Fruit fly (Drosophila melanogaster) whole organism, embryonic: ENCODE results near the gene COX7AL2.

ENCODE experiments used
- Abd-B ChIP-seq: fragments of 200-800 bp; sonication (Bioruptor generic); optimal IDR thresholded peaks from 2 replicates; lab custom pipeline; 2018; ENCODE audit warnings: missing biosample characterization, mild to moderate bottlenecking, missing genetic modification characterization, moderate library complexity
- Adf1 ChIP-seq: fragments of 200-800 bp; sonication (Bioruptor generic); IDR thresholded peaks from 2 replicates; pipeline ENCODE4 v1.3.6; 2022; ENCODE audit warnings: missing biosample characterization, missing genetic modification characterization
- CG10462 ChIP-seq: fragments of 200-800 bp; sonication (Bioruptor generic); optimal IDR thresholded peaks from 2 replicates; lab custom pipeline; 2016; ENCODE audit warnings: missing biosample characterization, missing genetic modification characterization
- CG10543 ChIP-seq: fragments of 200-800 bp; sonication (Bioruptor generic); optimal IDR thresholded peaks from 3 replicates; lab custom pipeline; 2017; ENCODE audit warnings: missing biosample characterization, mild to moderate bottlenecking, missing genetic modification characterization, moderate library complexity
- CG11093 ChIP-seq: fragments of 200-800 bp; sonication (Bioruptor generic); IDR thresholded peaks from 3 replicates; pipeline ENCODE4 v1.3.6; 2022; ENCODE audit warnings: missing biosample characterization, missing genetic modification characterization
- CG11695 ChIP-seq: fragments of 200-800 bp; sonication (Bioruptor generic); IDR thresholded peaks from 3 replicates; pipeline ENCODE4 v1.3.6; 2022; ENCODE audit warnings: missing biosample characterization, missing genetic modification characterization
- CG12104 ChIP-seq: fragments of 200-800 bp; sonication (Bioruptor generic); optimal IDR thresholded peaks from 3 replicates; lab custom pipeline; 2016; ENCODE audit warnings: missing biosample characterization, missing genetic modification characterization
- CG12769 ChIP-seq: fragments of 200-800 bp; sonication (Bioruptor generic); optimal IDR thresholded peaks from 2 replicates; lab custom pipeline; 2019; ENCODE audit warnings: missing biosample characterization, mild to moderate bottlenecking, missing genetic modification characterization, moderate library complexity
- CG13894 ChIP-seq: fragments of 200-800 bp; sonication (Bioruptor generic); optimal IDR thresholded peaks from 3 replicates; lab custom pipeline; 2018; ENCODE audit warnings: missing biosample characterization, mild to moderate bottlenecking, missing genetic modification characterization, moderate library complexity
- CG15696 ChIP-seq: fragments of 200-800 bp; sonication (Bioruptor generic); optimal IDR thresholded peaks from 2 replicates; lab custom pipeline; 2019; ENCODE audit warnings: missing biosample characterization, mild to moderate bottlenecking, missing genetic modification characterization, moderate library complexity
- CG1647 ChIP-seq: fragments of 200-800 bp; sonication (Bioruptor generic); optimal IDR thresholded peaks from 3 replicates; lab custom pipeline; 2016; ENCODE audit warnings: missing biosample characterization, missing genetic modification characterization
- CG18599 ChIP-seq: fragments of 200-800 bp; sonication (Bioruptor generic); optimal IDR thresholded peaks from 3 replicates; lab custom pipeline; 2017; ENCODE audit warnings: missing biosample characterization, missing genetic modification characterization, mild to moderate bottlenecking, moderate library complexity, missing genetic modification reagents
- CG18619 ChIP-seq: fragments of 200-800 bp; sonication (Bioruptor generic); optimal IDR thresholded peaks from 3 replicates; lab custom pipeline; 2017; ENCODE audit warnings: missing biosample characterization, mild to moderate bottlenecking, missing genetic modification characterization
- CG30431 ChIP-seq: fragments of 200-800 bp; sonication (Bioruptor generic); optimal IDR thresholded peaks from 2 replicates; lab custom pipeline; 2017; ENCODE audit warnings: missing biosample characterization, missing genetic modification characterization
- CG3065 ChIP-seq: fragments of 200-800 bp; sonication (Bioruptor generic); optimal IDR thresholded peaks from 2 replicates; lab custom pipeline; 2016; ENCODE audit warnings: missing biosample characterization, missing genetic modification characterization
- CG34376 ChIP-seq: fragments of 200-800 bp; sonication (Bioruptor generic); optimal IDR thresholded peaks from 2 replicates; lab custom pipeline; 2018; ENCODE audit warnings: missing biosample characterization, mild to moderate bottlenecking, missing genetic modification characterization
- CG3726 ChIP-seq: fragments of 200-800 bp; sonication (Bioruptor generic); IDR thresholded peaks from 3 replicates; pipeline ENCODE4, ENCODE4 v1.3.6; 2022; ENCODE audit warnings: missing biosample characterization, missing genetic modification characterization
- CG8281 ChIP-seq: fragments of 200-800 bp; sonication (Bioruptor generic); optimal IDR thresholded peaks from 2 replicates; lab custom pipeline; 2018; ENCODE audit warnings: missing biosample characterization, mild to moderate bottlenecking, missing genetic modification characterization, moderate library complexity
- CG8765 ChIP-seq: fragments of 200-800 bp; sonication (Bioruptor generic); IDR thresholded peaks from 2 replicates; pipeline ENCODE4 v1.3.6; 2022; ENCODE audit warnings: missing biosample characterization, missing genetic modification characterization
- CG9932 ChIP-seq: fragments of 200-800 bp; sonication (Bioruptor generic); IDR thresholded peaks from 2 replicates; pipeline ENCODE4 v1.3.6; 2022; ENCODE audit warnings: missing biosample characterization, missing genetic modification characterization
- Dek ChIP-seq: fragments of 200-800 bp; sonication (Bioruptor generic); optimal IDR thresholded peaks from 3 replicates; lab custom pipeline; 2019; ENCODE audit warnings: missing biosample characterization, mild to moderate bottlenecking, missing genetic modification characterization, moderate library complexity
- Dref ChIP-seq: fragments of 200-800 bp; sonication (Bioruptor generic); IDR thresholded peaks from 2 replicates; pipeline ENCODE4 v1.3.6; 2022; ENCODE audit warnings: missing biosample characterization, missing genetic modification characterization
- E2f2 ChIP-seq: fragments of 200-800 bp; sonication (Bioruptor generic); IDR thresholded peaks from 2 replicates; pipeline ENCODE4 v1.3.6; 2022; ENCODE audit warnings: missing biosample characterization, missing genetic modification characterization
- Fer1 ChIP-seq: fragments of 200-800 bp; sonication (Bioruptor generic); optimal IDR thresholded peaks from 2 replicates; lab custom pipeline; 2017; ENCODE audit warnings: missing biosample characterization, mild to moderate bottlenecking, missing genetic modification characterization
- Gug ChIP-seq: fragments of 200-800 bp; sonication (Bioruptor generic); IDR thresholded peaks from 4 replicates; pipeline ENCODE4 v1.3.6; 2022; ENCODE audit warnings: missing biosample characterization, missing genetic modification characterization
- H2.0 ChIP-seq: fragments of 200-800 bp; sonication (Bioruptor generic); IDR thresholded peaks from 2 replicates; pipeline ENCODE4 v1.3.6; 2022; ENCODE audit warnings: missing biosample characterization, missing genetic modification characterization
- HLH4C ChIP-seq: fragments of 200-800 bp; sonication (Bioruptor generic); IDR thresholded peaks from 3 replicates; pipeline ENCODE4 v1.3.6; 2022; ENCODE audit warnings: missing biosample characterization, missing genetic modification characterization; ENCODE audit not compliant: partially characterized antibody
- Kr ChIP-seq: fragments of 200-800 bp; sonication (Bioruptor generic); optimal IDR thresholded peaks from 2 replicates; lab custom pipeline; 2017; ENCODE audit warnings: missing biosample characterization, mild to moderate bottlenecking, missing genetic modification characterization
- Lim3 ChIP-seq: fragments of 200-800 bp; sonication (Bioruptor generic); IDR thresholded peaks from 2 replicates; pipeline ENCODE4 v1.3.6; 2022; ENCODE audit warnings: missing biosample characterization, missing genetic modification characterization
- MTF-1 ChIP-seq: fragments of 200-800 bp; sonication (Bioruptor generic); optimal IDR thresholded peaks from 2 replicates; lab custom pipeline; 2018; ENCODE audit warnings: missing biosample characterization, mild to moderate bottlenecking, missing genetic modification characterization, borderline replicate concordance
- Ravus ChIP-seq: fragments of 200-800 bp; sonication (Bioruptor generic); IDR thresholded peaks from 2 replicates; pipeline ENCODE4 v1.3.6; 2022; ENCODE audit warnings: missing biosample characterization, missing genetic modification characterization
- Sry-β ChIP-seq: fragments of 200-800 bp; sonication (Bioruptor generic); optimal IDR thresholded peaks from 2 replicates; lab custom pipeline; 2018; ENCODE audit warnings: missing biosample characterization, mild to moderate bottlenecking, missing genetic modification characterization, moderate library complexity
- Taf1 ChIP-seq: fragments of 200-800 bp; sonication (Bioruptor generic); IDR thresholded peaks from 2 replicates; pipeline ENCODE4 v1.3.6; 2022; ENCODE audit warnings: missing biosample characterization, missing genetic modification characterization
- dati ChIP-seq: fragments of 200-800 bp; sonication (Bioruptor generic); IDR thresholded peaks from 2 replicates; pipeline ENCODE4 v1.3.6; 2022; ENCODE audit warnings: missing biosample characterization, missing genetic modification characterization
- dysf ChIP-seq: fragments of 200-800 bp; sonication (Bioruptor generic); IDR thresholded peaks from 3 replicates; pipeline ENCODE4 v1.3.6; 2022; ENCODE audit warnings: missing biosample characterization, missing genetic modification characterization
- eyg ChIP-seq: fragments of 200-800 bp; sonication (Bioruptor generic); optimal IDR thresholded peaks from 3 replicates; lab custom pipeline; 2016; ENCODE audit warnings: missing biosample characterization, missing genetic modification characterization
- fd96Cb ChIP-seq: fragments of 200-800 bp; sonication (Bioruptor generic); optimal IDR thresholded peaks from 2 replicates; lab custom pipeline; 2018; ENCODE audit warnings: missing biosample characterization, mild to moderate bottlenecking, missing genetic modification characterization, moderate library complexity
- grn ChIP-seq: fragments of 200-800 bp; sonication (Bioruptor generic); optimal IDR thresholded peaks from 3 replicates; lab custom pipeline; 2017; ENCODE audit warnings: missing biosample characterization, missing genetic modification characterization
- insv ChIP-seq, 2 experiments: fragments of 200-800 bp; sonication (Bioruptor generic); optimal IDR thresholded peaks; 3 replicates each; lab custom pipeline; 2016 to 2018; ENCODE audit warnings: missing biosample characterization in 2 of 2, missing genetic modification characterization in 2 of 2
- kay ChIP-seq: fragments of 200-800 bp; sonication (Bioruptor generic); optimal IDR thresholded peaks from 2 replicates; lab custom pipeline; 2016; ENCODE audit warnings: missing biosample characterization, missing genetic modification characterization
- mirr ChIP-seq: fragments of 200-800 bp; sonication (Bioruptor generic); optimal IDR thresholded peaks from 3 replicates; lab custom pipeline; 2018; ENCODE audit warnings: missing biosample characterization, mild to moderate bottlenecking, missing genetic modification characterization
- nmo ChIP-seq: fragments of 200-800 bp; sonication (Bioruptor generic); optimal IDR thresholded peaks from 2 replicates; lab custom pipeline; 2018; ENCODE audit warnings: missing biosample characterization, mild to moderate bottlenecking, missing genetic modification characterization, moderate library complexity
- prd ChIP-seq, 3 experiments: fragments of >200 bp in 2 of 3; fragments of 200-800 bp in 1 of 3; sonication (Bioruptor generic) in 1 of 3; optimal IDR thresholded peaks in 2 of 3; IDR thresholded peaks in 1 of 3; 2 replicates in 2 of 3; 3 replicates in 1 of 3; pipeline versions ENCODE4 v1.3.6 to Lab custom; 2017 to 2022; ENCODE audit warnings: missing biosample characterization in 1 of 3, missing genetic modification characterization in 1 of 3
- ranshi ChIP-seq: fragments of 200-800 bp; sonication (Bioruptor generic); IDR thresholded peaks from 2 replicates; pipeline ENCODE4 v1.3.6; 2022; ENCODE audit warnings: missing biosample characterization, missing genetic modification characterization
- sisA ChIP-seq: fragments of 200-800 bp; sonication (Bioruptor generic); IDR thresholded peaks from 2 replicates; pipeline ENCODE4 v1.3.6; 2022; ENCODE audit warnings: missing biosample characterization, missing genetic modification characterization
- sna ChIP-seq: fragments of 200-800 bp; sonication (Bioruptor generic); IDR thresholded peaks from 2 replicates; pipeline ENCODE4 v1.3.6; 2022; ENCODE audit warnings: missing biosample characterization, missing genetic modification characterization; ENCODE audit not compliant: partially characterized antibody
- so ChIP-seq: fragments of 200-800 bp; sonication (Bioruptor generic); IDR thresholded peaks from 3 replicates; pipeline ENCODE4 v1.3.6; 2022; ENCODE audit warnings: missing biosample characterization, missing genetic modification characterization
- tgo ChIP-seq: fragments of 200-800 bp; sonication (Bioruptor generic); IDR thresholded peaks from 3 replicates; pipeline ENCODE4 v1.3.6; 2022; ENCODE audit warnings: missing biosample characterization, missing genetic modification characterization
- unpg ChIP-seq: fragments of 200-800 bp; sonication (Bioruptor generic); optimal IDR thresholded peaks from 3 replicates; lab custom pipeline; 2018; ENCODE audit warnings: missing biosample characterization, mild to moderate bottlenecking, missing genetic modification characterization, moderate library complexity
- zf30C ChIP-seq: fragments of 200-800 bp; sonication (Bioruptor generic); optimal IDR thresholded peaks from 3 replicates; lab custom pipeline; 2018; ENCODE audit warnings: missing biosample characterization, mild to moderate bottlenecking, missing genetic modification characterization

COX7AL2 gene

dm6 chr2L:2147208-2147607, 50.5 kb downstream of the COX7AL2 start, which contains the start of the genes CG11723 and Tbcd (continued):
- peak; percentile 82 for TF ChIP-seq CG30431 (GFP tag; lab: Kevin White, UChicago)
- TF ChIP-seq E2f2 (GFP tag; lab: Robert Waterston, UW), result peak; percentile 75
- TF ChIP-seq CG3726 (GFP tag; lab: Robert Waterston, UW), result peak; percentile 88
- TF ChIP-seq tgo (GFP tag; lab: Robert Waterston, UW), result peak; percentile 95
- TF ChIP-seq HLH4C (GFP tag; lab: Robert Waterston, UW), result no peak
- peak; percentile 81 for TF ChIP-seq eyg (GFP tag; lab: Kevin White, UChicago)
- peak; percentile 82 for TF ChIP-seq CG15696 (tag; lab: Kevin White, UChicago)
- TF ChIP-seq Sry-β (GFP tag; lab: Kevin White, UChicago), result peak; percentile 64
- TF ChIP-seq CG10543 (GFP tag; lab: Kevin White, UChicago), result no peak
- peak; percentile 89 for TF ChIP-seq Abd-B (GFP tag; lab: Kevin White, UChicago)
- peak; percentile 78 for TF ChIP-seq CG12104 (GFP tag; lab: Kevin White, UChicago)
- peak; percentile 90 for TF ChIP-seq CG9932
- no peak for TF ChIP-seq CG13894 (tag; lab: Kevin White, UChicago)
- TF ChIP-seq CG8281 (tag; lab: Kevin White, UChicago), result no peak
- peak; percentile 63 for TF ChIP-seq Ravus (GFP tag; lab: Robert Waterston, UW)
- TF ChIP-seq dati (GFP tag; lab: Robert Waterston, UW), result peak; percentile 75
- TF ChIP-seq fd96Cb (tag; lab: Kevin White, UChicago), result peak; percentile 84
- TF ChIP-seq CG11695 (GFP tag; lab: Robert Waterston, UW), result peak; percentile 93
- TF ChIP-seq Dref (GFP tag; lab: Robert Waterston, UW), result 0 out of 2 replicates have a peak, but pooled peaks have one; percentile 22
- peak; percentile 55 for TF ChIP-seq MTF-1 (GFP tag; lab: Kevin White, UChicago)
- peak; percentile 94 for TF ChIP-seq dysf
- TF ChIP-seq CG8765 (GFP tag; lab: Robert Waterston, UW), result peak; percentile 91
- TF ChIP-seq so (GFP tag; lab: Robert Waterston, UW), result peak; percentile 88
- TF ChIP-seq CG3065 (GFP tag; lab: Kevin White, UChicago), result peak; percentile 61
- TF ChIP-seq unpg, result peak; percentile 91
- peak; percentile 44 for TF ChIP-seq mirr (GFP tag; lab: Kevin White, UChicago)
- peak; percentile 83 for TF ChIP-seq CG18619 (GFP tag; lab: Kevin White, UChicago)
- TF ChIP-seq nmo, result peak; percentile 92
- TF ChIP-seq prd (optimal IDR thresholded peaks at IDR 0.05; lab: Kevin White, UChicago), result no peak
- TF ChIP-seq prd (GFP tag; IDR thresholded peaks at IDR 0.05; lab: Robert Waterston, UW), result peak; percentile 94
- TF ChIP-seq CG34376 (GFP tag; lab: Kevin White, UChicago), result peak; percentile 62
- TF ChIP-seq Fer1 (GFP tag; lab: Kevin White, UChicago), result peak; percentile 84
- no peak for TF ChIP-seq zf30C (GFP tag; lab: Kevin White, UChicago)
- peak; percentile 67 for TF ChIP-seq CG10462 (GFP tag; lab: Kevin White, UChicago)
- TF ChIP-seq sisA (GFP tag; lab: Robert Waterston, UW), result peak; percentile 90
- TF ChIP-seq kay (GFP tag; lab: Kevin White, UChicago), result peak; percentile 94
- TF ChIP-seq Lim3 (GFP tag; lab: Robert Waterston, UW), result peak; percentile 41; the same call in 1 of the 2 replicates
- peak; percentile 71 for TF ChIP-seq Taf1 (GFP tag; lab: Robert Waterston, UW)
- TF ChIP-seq CG1647 (GFP tag; lab: Kevin White, UChicago), result peak; percentile 72
- TF ChIP-seq grn (GFP tag; lab: Kevin White, UChicago), result peak; percentile 15
- peak in 1 of 2 experiments; percentile 49 for TF ChIP-seq insv (GFP tag; optimal IDR thresholded peaks at IDR 0.05; lab: Kevin White, UChicago)
- peak; percentile 55 for TF ChIP-seq Adf1 (GFP tag; lab: Robert Waterston, UW)
- peak; percentile 94 for TF ChIP-seq H2.0 (GFP tag; lab: Robert Waterston, UW)
- TF ChIP-seq ranshi (GFP tag; lab: Robert Waterston, UW), result peak; percentile 94
- TF ChIP-seq Gug (GFP tag; lab: Robert Waterston, UW), result no peak; the same call in none of the 4 replicates
- TF ChIP-seq CG12769 (tag; lab: Kevin White, UChicago), result no peak
- TF ChIP-seq CG11093 (GFP tag; lab: Robert Waterston, UW), result peak; percentile 86
- TF ChIP-seq Kr (GFP tag; lab: Kevin White, UChicago), result no peak
- TF ChIP-seq Dek (tag; lab: Kevin White, UChicago), result peak; percentile 82
- TF ChIP-seq sna, result peak; percentile 50; the same call in 1 of the 2 replicates
- TF ChIP-seq CG18599 (GFP tag; lab: Kevin White, UChicago), result no peak
